Worm (Caenorhabditis elegans) whole organism, L1 larva: ENCODE data around the gene F15B10.3.

Experiments
- aly-2 ChIP-seq: fragments of 150-350 bp; optimal IDR thresholded peaks from 2 replicates; lab custom pipeline; 2014; ENCODE audit warnings: missing biosample characterization, missing genetic modification characterization
- ceh-63 ChIP-seq: fragments of 200-800 bp; sonication (Bioruptor generic); optimal IDR thresholded peaks from 2 replicates; lab custom pipeline; 2018; ENCODE audit warnings: mild to moderate bottlenecking, missing genetic modification characterization, missing compliant biosample characterization
- ceh-88 ChIP-seq: fragments of 200-800 bp; sonication (Bioruptor generic); IDR thresholded peaks from 2 replicates; pipeline ENCODE4 v1.3.6; 2022; ENCODE audit warnings: missing genetic modification characterization, missing compliant biosample characterization
- elt-3 ChIP-seq, 6 experiments: fragments of 150-350 bp in 1 of 6; sonication (generic microtip); optimal IDR thresholded peaks; 2 replicates each; lab custom pipeline; 2017 to 2018; ENCODE audit warnings: missing biosample characterization in 6 of 6, missing genetic modification characterization in 6 of 6, inconsistent platforms in 1 of 6
- fkh-10 ChIP-seq: sonication (generic microtip); optimal IDR thresholded peaks from 2 replicates; lab custom pipeline; 2017; ENCODE audit warnings: missing biosample characterization, missing genetic modification reagents, missing genetic modification characterization
- hpl-2 ChIP-seq: fragments of 150-350 bp; optimal IDR thresholded peaks from 2 replicates; lab custom pipeline; 2014; ENCODE audit warnings: missing biosample characterization, missing genetic modification reagents, missing genetic modification characterization
- lin-14 ChIP-seq: fragments of 200-800 bp; sonication (Bioruptor generic); optimal IDR thresholded peaks from 2 replicates; lab custom pipeline; 2018; ENCODE audit warnings: mild to moderate bottlenecking, missing genetic modification characterization, moderate library complexity, missing compliant biosample characterization
- nhr-76 ChIP-seq: sonication (generic microtip); optimal IDR thresholded peaks from 2 replicates; lab custom pipeline; 2017; ENCODE audit warnings: missing biosample characterization, missing genetic modification characterization
- nhr-77 ChIP-seq: fragments of 150-350 bp; optimal IDR thresholded peaks from 2 replicates; lab custom pipeline; 2014; ENCODE audit warnings: missing biosample characterization, missing genetic modification characterization
- pqm-1 ChIP-seq: sonication (generic microtip); optimal IDR thresholded peaks from 3 replicates; lab custom pipeline; 2017; ENCODE audit warnings: missing biosample characterization, missing genetic modification characterization
- tbx-2 ChIP-seq: sonication (generic microtip); optimal IDR thresholded peaks from 2 replicates; lab custom pipeline; 2016; ENCODE audit warnings: missing genetic modification characterization, missing compliant biosample characterization

ce11 chrIV:6555388-6556330 is 46.8 kb upstream of the F15B10.3 start, which contains the start of gene paqr-1:
- TF ChIP-seq ceh-63 (GFP tag; lab: Kevin White, UChicago) (no peak), tbx-2 (tag; lab: Kevin White, UChicago) (no peak), pqm-1 (tag; lab: Kevin White, UChicago) (no peak), ceh-88 (GFP tag; lab: Robert Waterston, UW) (no peak), lin-14 (GFP tag; lab: Kevin White, UChicago) (peak; percentile 47), nhr-77 (tag; lab: Kevin White, UChicago) (no peak), aly-2 (tag; lab: Kevin White, UChicago) (no peak), hpl-2 (GFP tag; lab: Kevin White, UChicago) (no peak), nhr-76 (tag; lab: Kevin White, UChicago) (no peak), elt-3 (tag; optimal IDR thresholded peaks at IDR 0.05; lab: Kevin White, UChicago) (peak in 1 of 6 experiments; percentile 28), fkh-10 (GFP tag; lab: Kevin White, UChicago) (no peak)
